Worm (Caenorhabditis elegans) whole organism, L4 larva: Measurements from ENCODE around the gene amx-1.

Source experiments
- D1046.2 ChIP-seq: fragments of 200-800 bp; sonication (Bioruptor generic); IDR thresholded peaks from 2 replicates; pipeline ENCODE4 v1.3.6; 2022; ENCODE audit warnings: missing genetic modification characterization, missing compliant biosample characterization
- F26F4.8 ChIP-seq: fragments of 200-800 bp; sonication (Bioruptor generic); conservative IDR thresholded peaks from 2 replicates; pipeline ENCODE4 v1.3.6; 2022; ENCODE audit warnings: missing genetic modification characterization, missing compliant biosample characterization
- F37D6.2 ChIP-seq: sonication (generic microtip); optimal IDR thresholded peaks from 2 replicates; lab custom pipeline; 2016; ENCODE audit warnings: mild to moderate bottlenecking, missing genetic modification characterization, missing compliant biosample characterization
- F44E2.7 ChIP-seq: fragments of 200-800 bp; sonication (Bioruptor generic); IDR thresholded peaks from 2 replicates; pipeline ENCODE4 v2.1.2; 2022; ENCODE audit warnings: missing genetic modification characterization, missing compliant biosample characterization
- F49E8.2 ChIP-seq: sonication (generic microtip); optimal IDR thresholded peaks from 2 replicates; lab custom pipeline; 2016; ENCODE audit warnings: missing compliant biosample characterization, mild to moderate bottlenecking, missing genetic modification characterization, borderline replicate concordance
- R02D3.7 ChIP-seq: fragments of 150-350 bp; sonication (generic microtip); optimal IDR thresholded peaks from 3 replicates; lab custom pipeline; 2014; ENCODE audit warnings: missing biosample characterization, missing genetic modification characterization
- Y5F2A.4 ChIP-seq: fragments of 200-800 bp; sonication (Bioruptor generic); optimal IDR thresholded peaks from 2 replicates; lab custom pipeline; 2018; ENCODE audit warnings: mild to moderate bottlenecking, missing genetic modification characterization, missing compliant biosample characterization
- ZK546.5 ChIP-seq, 2 experiments: sonication (generic microtip); optimal IDR thresholded peaks; 2 replicates each; lab custom pipeline; 2017; ENCODE audit warnings: missing biosample characterization in 2 of 2, missing genetic modification characterization in 2 of 2
- ama-1 ChIP-seq: fragments of 150-350 bp; optimal IDR thresholded peaks from 2 replicates; lab custom pipeline; 2014; ENCODE audit warnings: inconsistent platforms, mixed read lengths
- attf-4 ChIP-seq: sonication (generic microtip); optimal IDR thresholded peaks from 3 replicates; lab custom pipeline; 2017; ENCODE audit warnings: missing biosample characterization, missing genetic modification characterization
- ceh-28 ChIP-seq: fragments of 150-350 bp; optimal IDR thresholded peaks from 2 replicates; lab custom pipeline; 2014; ENCODE audit warnings: missing biosample characterization, missing genetic modification reagents, missing genetic modification characterization
- ces-1 ChIP-seq: fragments of 150-350 bp; sonication (generic microtip); optimal IDR thresholded peaks from 4 replicates; lab custom pipeline; 2014; ENCODE audit warnings: missing biosample characterization, missing genetic modification reagents, missing genetic modification characterization
- cey-2 ChIP-seq: sonication (generic microtip); optimal IDR thresholded peaks from 3 replicates; lab custom pipeline; 2017; ENCODE audit warnings: missing genetic modification characterization, mild to moderate bottlenecking, missing compliant biosample characterization, antibody characterized with exemption, borderline replicate concordance; ENCODE audit not compliant: insufficient read depth
- daf-12 ChIP-seq: fragments of 150-350 bp; optimal IDR thresholded peaks from 2 replicates; lab custom pipeline; 2014; ENCODE audit warnings: missing biosample characterization, missing genetic modification reagents, missing genetic modification characterization
- daf-16 ChIP-seq, 3 experiments: sonication (generic microtip); optimal IDR thresholded peaks; 2 replicates each; lab custom pipeline; 2016 to 2017; ENCODE audit warnings: missing genetic modification characterization in 3 of 3, missing genetic modification reagents in 3 of 3, mild to moderate bottlenecking in 2 of 3, missing compliant biosample characterization in 2 of 3, missing biosample characterization in 1 of 3, moderate library complexity in 1 of 3
- daf-19 ChIP-seq: fragments of 200-800 bp; sonication (Bioruptor generic); conservative IDR thresholded peaks from 2 replicates; pipeline ENCODE4 v1.3.6; 2022; ENCODE audit warnings: missing genetic modification characterization, missing compliant biosample characterization
- daf-8 ChIP-seq: fragments of 200-800 bp; sonication (Bioruptor generic); IDR thresholded peaks from 2 replicates; pipeline ENCODE4 v1.3.6; 2022; ENCODE audit warnings: missing genetic modification characterization, missing compliant biosample characterization
- dmd-9 ChIP-seq: fragments of 200-800 bp; sonication (Bioruptor generic); IDR thresholded peaks from 2 replicates; pipeline ENCODE4 v1.3.6; 2022; ENCODE audit warnings: missing genetic modification reagents, missing genetic modification characterization, missing compliant biosample characterization
- dpl-1 ChIP-seq: fragments of 150-350 bp; optimal IDR thresholded peaks from 2 replicates; lab custom pipeline; 2014; ENCODE audit warnings: missing biosample characterization, missing genetic modification reagents, missing genetic modification characterization
- duxl-1 ChIP-seq: sonication (generic microtip); optimal IDR thresholded peaks from 2 replicates; lab custom pipeline; 2016; ENCODE audit warnings: mild to moderate bottlenecking, missing genetic modification characterization, moderate library complexity, missing compliant biosample characterization; ENCODE audit not compliant: poor library complexity
- gei-8 ChIP-seq: fragments of 200-800 bp; sonication (Bioruptor generic); optimal IDR thresholded peaks from 2 replicates; lab custom pipeline; 2018; ENCODE audit warnings: mild to moderate bottlenecking, missing genetic modification characterization, missing compliant biosample characterization
- hlh-11 ChIP-seq: fragments of 200-800 bp; sonication (Bioruptor generic); optimal IDR thresholded peaks from 2 replicates; lab custom pipeline; 2018; ENCODE audit warnings: mild to moderate bottlenecking, missing genetic modification characterization, missing compliant biosample characterization
- hmg-1.1 ChIP-seq: fragments of 200-800 bp; sonication (Bioruptor generic); IDR thresholded peaks from 2 replicates; pipeline ENCODE4 v1.3.6; 2022; ENCODE audit warnings: missing genetic modification reagents, missing genetic modification characterization, missing compliant biosample characterization
- lim-7 ChIP-seq: fragments of 200-800 bp; sonication (Bioruptor generic); IDR thresholded peaks from 2 replicates; pipeline ENCODE4 v1.3.6; 2022; ENCODE audit warnings: missing genetic modification characterization, missing compliant biosample characterization
- lin-1 ChIP-seq: fragments of 200-800 bp; sonication (Bioruptor generic); IDR thresholded peaks from 2 replicates; pipeline ENCODE4 v1.3.6; 2022; ENCODE audit warnings: missing genetic modification reagents, missing genetic modification characterization, missing compliant biosample characterization
- lin-15B ChIP-seq: fragments of 150-350 bp; sonication (generic microtip); optimal IDR thresholded peaks from 3 replicates; lab custom pipeline; 2014; ENCODE audit warnings: missing biosample characterization, missing genetic modification characterization
- lin-29 ChIP-seq: fragments of 200-800 bp; sonication (Bioruptor generic); IDR thresholded peaks from 2 replicates; pipeline ENCODE4 v1.3.6; 2022; ENCODE audit warnings: missing genetic modification reagents, missing genetic modification characterization, missing compliant biosample characterization
- lir-3 ChIP-seq: sonication (generic microtip); optimal IDR thresholded peaks from 2 replicates; lab custom pipeline; 2016; ENCODE audit warnings: mild to moderate bottlenecking, missing genetic modification characterization, missing compliant biosample characterization
- mdl-1 ChIP-seq, 2 experiments: fragments of 150-350 bp in 1 of 2; sonication (generic microtip) in 1 of 2; optimal IDR thresholded peaks; 2 replicates each; lab custom pipeline; 2014 to 2017; ENCODE audit warnings: missing biosample characterization in 2 of 2, missing genetic modification characterization in 2 of 2
- mxl-2 ChIP-seq: fragments of 200-800 bp; sonication (Bioruptor generic); conservative IDR thresholded peaks from 2 replicates; pipeline ENCODE4 v1.3.6; 2022; ENCODE audit warnings: missing genetic modification reagents, missing genetic modification characterization, missing compliant biosample characterization
- mxl-3 ChIP-seq: fragments of 200-800 bp; sonication (Bioruptor generic); optimal IDR thresholded peaks from 2 replicates; lab custom pipeline; 2018; ENCODE audit warnings: mild to moderate bottlenecking, missing genetic modification characterization, missing compliant biosample characterization
- nhr-10 ChIP-seq: fragments of 150-350 bp; optimal IDR thresholded peaks from 2 replicates; lab custom pipeline; 2014; ENCODE audit warnings: missing biosample characterization, missing genetic modification characterization
- nhr-25 ChIP-seq: sonication (generic microtip); optimal IDR thresholded peaks from 2 replicates; lab custom pipeline; 2017; ENCODE audit warnings: missing genetic modification characterization, mild to moderate bottlenecking, missing compliant biosample characterization, antibody characterized with exemption, moderate library complexity, borderline replicate concordance; ENCODE audit not compliant: insufficient read depth
- nhr-28 ChIP-seq: fragments of 150-350 bp; optimal IDR thresholded peaks from 2 replicates; lab custom pipeline; 2014; ENCODE audit warnings: missing biosample characterization, missing genetic modification characterization
- nhr-41 ChIP-seq: fragments of 200-800 bp; sonication (Bioruptor generic); IDR thresholded peaks from 2 replicates; pipeline ENCODE4 v1.3.6; 2022; ENCODE audit warnings: missing genetic modification reagents, missing genetic modification characterization, missing compliant biosample characterization
- nhr-76 ChIP-seq: fragments of 150-350 bp; optimal IDR thresholded peaks from 2 replicates; lab custom pipeline; 2014; ENCODE audit warnings: missing biosample characterization, missing genetic modification characterization
- pha-4 ChIP-seq, 2 experiments: fragments of 150-350 bp in 1 of 2; fragments of 200-800 bp in 1 of 2; sonication (Bioruptor generic) in 1 of 2; IDR thresholded peaks in 1 of 2; optimal IDR thresholded peaks in 1 of 2; 2 replicates each; pipeline versions ENCODE4 v1.3.6 to Lab custom; 2014 to 2022; ENCODE audit warnings: missing genetic modification characterization in 2 of 2, missing genetic modification reagents in 2 of 2, missing biosample characterization in 1 of 2, missing compliant biosample characterization in 1 of 2
- pqm-1 ChIP-seq: sonication (generic microtip); optimal IDR thresholded peaks from 2 replicates; lab custom pipeline; 2017; ENCODE audit warnings: missing biosample characterization, missing genetic modification characterization
- set-16 ChIP-seq: fragments of 200-800 bp; sonication (Bioruptor generic); IDR thresholded peaks from 2 replicates; pipeline ENCODE4 v1.3.6; 2022; ENCODE audit warnings: missing genetic modification reagents, missing genetic modification characterization, missing compliant biosample characterization
- skn-1 ChIP-seq: fragments of 150-350 bp; optimal IDR thresholded peaks from 2 replicates; lab custom pipeline; 2014; ENCODE audit warnings: missing biosample characterization, missing genetic modification characterization
- snpc-1.2 ChIP-seq: fragments of 200-800 bp; sonication (Bioruptor generic); IDR thresholded peaks from 2 replicates; pipeline ENCODE4 v1.3.6; 2022; ENCODE audit warnings: missing genetic modification reagents, missing genetic modification characterization, missing compliant biosample characterization
- snpc-4 ChIP-seq: fragments of 150-350 bp; optimal IDR thresholded peaks from 2 replicates; lab custom pipeline; 2014; ENCODE audit warnings: missing biosample characterization, missing genetic modification characterization
- spr-1 ChIP-seq: sonication (generic microtip); optimal IDR thresholded peaks from 2 replicates; lab custom pipeline; 2016; ENCODE audit warnings: mild to moderate bottlenecking, missing genetic modification characterization, missing compliant biosample characterization
- tag-97 ChIP-seq: fragments of 200-800 bp; sonication (Bioruptor generic); IDR thresholded peaks from 2 replicates; pipeline ENCODE4 v1.3.6; 2022; ENCODE audit warnings: missing genetic modification characterization, missing compliant biosample characterization
- vab-7 ChIP-seq: fragments of 200-800 bp; sonication (Bioruptor generic); IDR thresholded peaks from 2 replicates; pipeline ENCODE4 v1.3.6; 2022; ENCODE audit warnings: missing genetic modification reagents, missing genetic modification characterization, missing compliant biosample characterization
- zag-1 ChIP-seq: fragments of 150-350 bp; optimal IDR thresholded peaks from 2 replicates; lab custom pipeline; 2014; ENCODE audit warnings: missing biosample characterization, missing genetic modification characterization
- zfp-2 ChIP-seq: sonication (generic microtip); optimal IDR thresholded peaks from 2 replicates; lab custom pipeline; 2016; ENCODE audit warnings: mild to moderate bottlenecking, missing genetic modification characterization, missing compliant biosample characterization
- zfp-3 ChIP-seq: fragments of 200-800 bp; sonication (Bioruptor generic); conservative IDR thresholded peaks from 2 replicates; pipeline ENCODE4 v1.3.6; 2022; ENCODE audit warnings: missing genetic modification reagents, missing genetic modification characterization, missing compliant biosample characterization

Gene amx-1

DNA sequence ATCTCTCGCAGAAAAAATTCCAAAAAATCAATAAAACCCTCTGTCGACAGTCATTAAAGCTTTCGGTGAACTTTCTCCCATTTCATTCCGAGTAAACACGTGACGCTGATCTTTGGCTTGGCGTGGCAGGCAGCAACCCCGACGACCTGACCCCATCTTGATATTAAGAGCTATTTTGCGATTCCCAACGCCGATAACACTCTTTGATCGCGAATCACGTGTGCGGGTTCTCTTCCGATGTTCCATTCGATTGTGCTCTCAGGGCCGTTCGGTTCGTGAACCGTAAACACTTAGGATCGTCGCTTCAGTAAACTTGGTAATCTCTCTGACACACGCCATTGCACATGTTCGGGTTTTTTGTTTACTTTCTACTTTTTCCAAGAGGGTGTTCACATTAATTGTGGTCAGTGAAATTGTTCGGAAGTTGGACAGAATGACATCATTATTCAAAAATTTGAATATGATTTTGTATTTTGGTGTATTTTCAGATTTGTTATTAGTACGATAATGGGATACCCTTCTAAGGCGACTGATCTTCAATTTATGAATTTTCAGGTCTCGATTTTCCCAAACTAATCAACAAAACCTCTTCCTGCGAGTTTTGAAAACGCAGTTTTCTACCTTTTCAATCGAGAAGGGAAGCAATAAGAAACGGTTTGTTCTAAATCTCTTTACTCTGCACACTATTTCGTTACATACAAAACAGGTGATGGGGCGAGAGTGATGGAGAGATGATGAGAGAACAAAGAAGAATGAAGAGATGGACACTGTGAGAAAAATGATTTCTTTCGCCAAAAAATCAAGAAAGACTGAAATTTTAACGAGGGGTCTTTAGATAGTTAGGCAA, 24.8 kb upstream of the amx-1 start (continued):
- TF ChIP-seq ZK546.5 (tag; optimal IDR thresholded peaks at IDR 0.05; lab: Kevin White, UChicago) (no peak), pqm-1 (no peak), spr-1 (tag; lab: Kevin White, UChicago) (no peak), ama-1 (lab: Kevin White, UChicago) (peak; percentile 6), daf-19 (GFP tag; lab: Robert Waterston, UW) (no peak), zfp-3 (0 out of 2 replicates have a peak, but pooled peaks have one; percentile 25), F37D6.2 (tag; lab: Kevin White, UChicago) (no peak), nhr-41 (GFP tag; lab: Robert Waterston, UW) (no peak), pha-4 (GFP tag; IDR thresholded peaks at IDR 0.05; lab: Robert Waterston, UW) (peak; percentile 37; the same call in 1 of the 2 replicates), pha-4 (tag; optimal IDR thresholded peaks at IDR 0.05; lab: Kevin White, UChicago) (no peak), mdl-1 (tag; optimal IDR thresholded peaks at IDR 0.05; lab: Kevin White, UChicago) (peak in 1 of 2 experiments; percentile 59), skn-1 (tag; lab: Kevin White, UChicago) (no peak), snpc-4 (no peak), tag-97 (GFP tag; lab: Robert Waterston, UW) (no peak), mxl-3 (GFP tag; lab: Kevin White, UChicago) (peak; percentile 37), hlh-11 (tag; lab: Kevin White, UChicago) (peak; percentile 52), dpl-1 (GFP tag; lab: Kevin White, UChicago) (no peak), daf-16 (GFP tag; optimal IDR thresholded peaks at IDR 0.05; lab: Kevin White, UChicago) (peak in 1 of 2 experiments; percentile 47), daf-16 (tag; optimal IDR thresholded peaks at IDR 0.05; lab: Kevin White, UChicago) (peak; percentile 36), F44E2.7 (no peak), nhr-10 (tag; lab: Kevin White, UChicago) (no peak), set-16 (GFP tag; lab: Robert Waterston, UW) (peak; percentile 48; the same call in 1 of the 2 replicates), nhr-25 (tag; lab: Kevin White, UChicago) (no peak), D1046.2 (GFP tag; lab: Robert Waterston, UW) (no peak), zfp-2 (tag; lab: Kevin White, UChicago) (no peak), lin-29 (GFP tag; lab: Robert Waterston, UW) (no peak), ces-1 (GFP tag; lab: Kevin White, UChicago) (no peak), attf-4 (tag; lab: Kevin White, UChicago) (no peak), zag-1 (tag; lab: Kevin White, UChicago) (no peak), lin-15B (no peak), dmd-9 (GFP tag; lab: Robert Waterston, UW) (0 out of 2 replicates have a peak, but pooled peaks have one; percentile 30), ceh-28 (tag; lab: Kevin White, UChicago) (no peak), lim-7 (GFP tag; lab: Robert Waterston, UW) (peak; percentile 65), nhr-28 (tag; lab: Kevin White, UChicago) (peak; percentile 23), nhr-76 (no peak), mxl-2 (no peak), R02D3.7 (tag; lab: Kevin White, UChicago) (no peak), Y5F2A.4 (GFP tag; lab: Kevin White, UChicago) (no peak), daf-12 (tag; lab: Kevin White, UChicago) (no peak), vab-7 (GFP tag; lab: Robert Waterston, UW) (no peak), snpc-1.2 (GFP tag; lab: Robert Waterston, UW) (no peak), F49E8.2 (no peak), daf-8 (no peak), cey-2 (tag; lab: Kevin White, UChicago) (no peak), gei-8 (GFP tag; lab: Kevin White, UChicago) (no peak), duxl-1 (tag; lab: Kevin White, UChicago) (no peak), lin-1 (GFP tag; lab: Robert Waterston, UW) (no peak), lir-3 (no peak), F26F4.8 (GFP tag; lab: Robert Waterston, UW) (no peak), hmg-1.1 (0 out of 2 replicates have a peak, but pooled peaks have one; percentile 28)
